Worm (Caenorhabditis elegans) whole organism, L3 larva: Measurements from ENCODE around the gene unc-6.

ENCODE experiments used
- egl-27 ChIP-seq: sonication (generic microtip); optimal IDR thresholded peaks from 4 replicates; lab custom pipeline; 2017; ENCODE audit warnings: missing biosample characterization, missing genetic modification reagents, missing genetic modification characterization
- elt-1 ChIP-seq: fragments of 150-350 bp; optimal IDR thresholded peaks from 2 replicates; lab custom pipeline; 2014; ENCODE audit warnings: missing biosample characterization, missing genetic modification characterization
- elt-3 ChIP-seq, 3 experiments: fragments of 150-350 bp in 1 of 3; sonication (generic microtip) in 2 of 3; optimal IDR thresholded peaks; 2 replicates in 2 of 3; 4 replicates in 1 of 3; lab custom pipeline; 2014 to 2017; ENCODE audit warnings: missing biosample characterization in 3 of 3, missing genetic modification characterization in 3 of 3
- fkh-2 ChIP-seq: fragments of 150-350 bp; optimal IDR thresholded peaks from 2 replicates; lab custom pipeline; 2014; ENCODE audit warnings: missing biosample characterization, missing genetic modification reagents, missing genetic modification characterization
- jun-1 ChIP-seq: fragments of 150-350 bp; optimal IDR thresholded peaks from 2 replicates; lab custom pipeline; 2014; ENCODE audit warnings: missing biosample characterization, missing genetic modification reagents, missing genetic modification characterization
- nhr-11 ChIP-seq: fragments of 150-350 bp; optimal IDR thresholded peaks from 2 replicates; lab custom pipeline; 2014; ENCODE audit warnings: missing biosample characterization, missing genetic modification characterization
- nhr-76 ChIP-seq: fragments of 150-350 bp; sonication (generic microtip); optimal IDR thresholded peaks from 5 replicates; lab custom pipeline; 2014; ENCODE audit warnings: missing biosample characterization, missing genetic modification characterization
- pha-4 ChIP-seq: fragments of 150-350 bp; optimal IDR thresholded peaks from 2 replicates; lab custom pipeline; 2014; ENCODE audit warnings: missing biosample characterization, missing genetic modification reagents, missing genetic modification characterization
- pqm-1 ChIP-seq: fragments of 150-350 bp; optimal IDR thresholded peaks from 2 replicates; lab custom pipeline; 2017; ENCODE audit warnings: missing biosample characterization, missing genetic modification characterization, inconsistent platforms
- unc-62 ChIP-seq: fragments of 150-350 bp; sonication (generic microtip); optimal IDR thresholded peaks from 4 replicates; lab custom pipeline; 2014; ENCODE audit warnings: missing biosample characterization, missing genetic modification reagents, missing genetic modification characterization
- zag-1 ChIP-seq: fragments of 150-350 bp; optimal IDR thresholded peaks from 2 replicates; lab custom pipeline; 2014; ENCODE audit warnings: missing biosample characterization, missing genetic modification characterization
- ztf-11 ChIP-seq: fragments of 150-350 bp; optimal IDR thresholded peaks from 2 replicates; lab custom pipeline; 2014; ENCODE audit warnings: missing biosample characterization, missing genetic modification characterization

DNA sequence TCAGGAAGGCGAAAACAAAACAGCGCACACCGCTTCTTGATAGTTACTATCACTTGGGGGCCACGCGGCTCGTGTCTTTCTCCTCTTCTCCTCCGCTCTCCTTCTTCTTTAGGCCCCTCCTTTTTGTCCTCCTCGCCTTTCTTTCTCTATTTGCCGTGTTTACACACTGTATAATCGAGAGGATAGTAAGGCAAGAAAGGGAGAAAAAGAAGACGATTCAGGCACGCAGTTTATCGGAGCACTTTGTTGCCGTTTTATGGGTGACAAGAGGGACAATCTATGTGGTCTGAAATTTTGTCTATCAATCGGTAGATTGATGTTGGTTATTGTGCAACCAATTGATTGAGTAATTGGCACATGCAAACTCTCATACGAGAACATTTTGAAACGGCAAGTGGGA, 42.7 kb downstream of the unc-6 start, which contains the start of gene F14B8.6:
- TF ChIP-seq nhr-11 = no peak
- TF ChIP-seq zag-1 (tag; lab: Kevin White, UChicago) = no peak
- TF ChIP-seq ztf-11 (tag; lab: Kevin White, UChicago) = no peak
- TF ChIP-seq elt-3 (tag; optimal IDR thresholded peaks at IDR 0.05; lab: Kevin White, UChicago) = no peak
- TF ChIP-seq pqm-1 (tag; lab: Kevin White, UChicago) = peak; percentile 78
- no peak for TF ChIP-seq nhr-76 (tag; lab: Kevin White, UChicago)
- peak; percentile 34 for TF ChIP-seq jun-1 (tag; lab: Kevin White, UChicago)
- TF ChIP-seq fkh-2 (tag; lab: Kevin White, UChicago) = no peak
- peak; percentile 56 for TF ChIP-seq pha-4 (tag; lab: Kevin White, UChicago)
- no peak for TF ChIP-seq egl-27 (tag; lab: Kevin White, UChicago)
- TF ChIP-seq elt-1 (tag; lab: Kevin White, UChicago) = no peak
- TF ChIP-seq unc-62 (GFP tag; lab: Kevin White, UChicago) = no peak
